Worm (Caenorhabditis elegans) whole organism, young adult: ENCODE measurements around the gene F55C9.15.

Source experiments
- B0336.3 ChIP-seq: fragments of 200-800 bp; sonication (Bioruptor generic); IDR thresholded peaks from 2 replicates; pipeline ENCODE4 v1.3.6; 2022; ENCODE audit warnings: missing genetic modification characterization, missing compliant biosample characterization
- ama-1 ChIP-seq, 3 experiments: fragments of 150-350 bp in 1 of 3; sonication (generic microtip) in 2 of 3; optimal IDR thresholded peaks; 2 replicates each; lab custom pipeline; 2014 to 2018; ENCODE audit warnings: missing biosample characterization in 2 of 3, missing genetic modification characterization in 2 of 3, missing genetic modification reagents in 2 of 3
- efl-1 ChIP-seq: fragments of 150-350 bp; optimal IDR thresholded peaks from 2 replicates; lab custom pipeline; 2014; ENCODE audit warnings: missing biosample characterization, missing genetic modification reagents, missing genetic modification characterization
- egl-18 ChIP-seq: fragments of 200-800 bp; sonication (Bioruptor generic); IDR thresholded peaks from 2 replicates; pipeline ENCODE4 v1.3.6; 2022; ENCODE audit warnings: missing genetic modification reagents, missing genetic modification characterization, missing compliant biosample characterization
- egrh-3 ChIP-seq: fragments of 200-800 bp; sonication (Bioruptor generic); IDR thresholded peaks from 2 replicates; pipeline ENCODE4 v1.3.6; 2022; ENCODE audit warnings: missing genetic modification reagents, missing genetic modification characterization, missing compliant biosample characterization
- fkh-3 ChIP-seq: sonication (generic microtip); optimal IDR thresholded peaks from 2 replicates; lab custom pipeline; 2016; ENCODE audit warnings: mild to moderate bottlenecking, missing genetic modification characterization, missing compliant biosample characterization
- gei-17 ChIP-seq: fragments of 200-800 bp; sonication (Bioruptor generic); optimal IDR thresholded peaks from 2 replicates; lab custom pipeline; 2018; ENCODE audit warnings: mild to moderate bottlenecking, missing genetic modification characterization, missing compliant biosample characterization
- lin-35 ChIP-seq, 3 experiments: fragments of 150-350 bp in 2 of 3; sonication (generic microtip) in 1 of 3; optimal IDR thresholded peaks; 2 replicates each; lab custom pipeline; 2014 to 2018; ENCODE audit warnings: missing biosample characterization in 3 of 3, missing genetic modification characterization in 3 of 3, missing genetic modification reagents in 3 of 3
- madf-6 ChIP-seq: fragments of 200-800 bp; sonication (Bioruptor generic); IDR thresholded peaks from 2 replicates; pipeline ENCODE4 v1.3.6; 2022; ENCODE audit warnings: missing genetic modification reagents, missing genetic modification characterization, missing compliant biosample characterization
- snpc-4 ChIP-seq, 5 experiments: fragments of 150-350 bp in 1 of 5; sonication (generic microtip) in 4 of 5; optimal IDR thresholded peaks; 2 replicates each; lab custom pipeline; 2014 to 2018; ENCODE audit warnings: missing genetic modification characterization in 5 of 5, missing biosample characterization in 3 of 5, antibody characterized with exemption in 2 of 5, mild to moderate bottlenecking in 2 of 5, missing compliant biosample characterization in 2 of 5, missing genotype in 2 of 5, moderate library complexity in 2 of 5, missing genetic modification reagents in 1 of 5
- tlf-1 ChIP-seq: fragments of 200-800 bp; sonication (Bioruptor generic); optimal IDR thresholded peaks from 2 replicates; lab custom pipeline; 2018; ENCODE audit warnings: mild to moderate bottlenecking, missing genetic modification characterization, missing compliant biosample characterization
- unc-62 ChIP-seq: fragments of 150-350 bp; optimal IDR thresholded peaks from 2 replicates; lab custom pipeline; 2014; ENCODE audit warnings: missing biosample characterization, missing genetic modification reagents, missing genetic modification characterization
- ztf-3 ChIP-seq: fragments of 200-800 bp; sonication (Bioruptor generic); optimal IDR thresholded peaks from 2 replicates; lab custom pipeline; 2018; ENCODE audit warnings: mild to moderate bottlenecking, missing genetic modification characterization, missing compliant biosample characterization

ce11 chrV:19355219-19355618 is 48.4 kb upstream of the F55C9.15 start:
- no peak for TF ChIP-seq efl-1 (GFP tag; lab: Kevin White, UChicago)
- TF ChIP-seq snpc-4 (GFP tag; optimal IDR thresholded peaks at IDR 0.05; lab: Kevin White, UChicago), result no peak
- no peak for TF ChIP-seq snpc-4 (tag; optimal IDR thresholded peaks at IDR 0.05; lab: Kevin White, UChicago)
- no peak for TF ChIP-seq B0336.3 (GFP tag; lab: Robert Waterston, UW)
- TF ChIP-seq egrh-3 (GFP tag; lab: Robert Waterston, UW), result no peak
- no peak for TF ChIP-seq fkh-3 (tag; lab: Kevin White, UChicago)
- no peak for TF ChIP-seq ama-1 (optimal IDR thresholded peaks at IDR 0.05; lab: Kevin White, UChicago)
- TF ChIP-seq ama-1 (GFP tag; optimal IDR thresholded peaks at IDR 0.05; lab: Kevin White, UChicago), result no peak
- no peak for TF ChIP-seq lin-35 (GFP tag; optimal IDR thresholded peaks at IDR 0.05; lab: Kevin White, UChicago)
- TF ChIP-seq ztf-3 (GFP tag; lab: Kevin White, UChicago), result no peak
- no peak for TF ChIP-seq madf-6 (GFP tag; lab: Robert Waterston, UW)
- TF ChIP-seq unc-62, result no peak
- TF ChIP-seq tlf-1, result no peak
- TF ChIP-seq egl-18, result no peak
- no peak for TF ChIP-seq gei-17 (GFP tag; lab: Kevin White, UChicago)
